Worm (Caenorhabditis elegans): ENCODE data around the gene Y116A8A.4.

Y116A8A.4 gene

DNA sequence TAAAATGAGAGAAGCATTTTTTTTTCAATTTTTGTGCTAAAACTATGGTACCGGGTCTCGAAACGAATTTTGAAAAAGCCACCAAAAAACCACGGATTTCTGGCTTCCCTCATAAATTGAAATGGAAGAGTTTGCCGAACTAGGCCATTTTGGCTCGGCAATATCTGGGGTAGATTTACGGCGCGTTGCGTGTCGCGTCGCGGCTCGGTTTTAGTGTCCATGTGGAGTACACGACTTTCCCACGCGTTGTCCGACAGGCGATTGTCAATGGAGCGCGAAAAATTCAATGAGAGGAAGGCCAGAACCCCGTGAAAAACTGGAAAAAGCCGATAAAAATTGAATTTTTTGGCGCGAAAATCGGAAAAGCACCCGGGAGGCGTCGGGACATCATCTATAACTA, 43.9 kb downstream of the Y116A8A.4 start:
- TF ChIP-seq pes-1 (GFP tag; IDR thresholded peaks at IDR 0.05): 0 out of 2 replicates have a peak, but pooled peaks have one; percentile 29

DNA sequence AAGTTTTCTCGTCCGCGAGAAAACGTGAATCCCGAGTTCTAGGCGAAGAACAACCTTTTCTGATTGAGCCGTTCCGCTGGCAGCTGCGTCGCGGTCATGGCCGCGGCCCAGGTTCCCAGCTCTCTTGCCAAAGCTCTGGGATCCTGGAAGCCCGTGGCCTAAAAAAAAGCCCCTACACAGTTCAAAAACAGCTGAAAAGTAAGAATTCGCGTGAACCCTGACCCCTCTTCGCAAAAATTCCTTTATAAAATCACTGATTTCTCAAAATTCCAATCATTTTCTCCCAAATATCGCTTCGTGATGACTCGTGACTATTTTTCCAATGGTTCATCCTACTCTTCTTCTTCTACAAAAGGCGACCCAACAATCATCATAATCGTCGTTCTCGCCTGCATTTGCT, 44.6 kb downstream of the Y116A8A.4 start, which contains the start of gene T06A10.107:
TSS of gene T06A10.107 (plus strand) at position 301 of the 400 bp plus-strand sequence.
- TF ChIP-seq ets-7 (tag; optimal IDR thresholded peaks at IDR 0.05) (no peak), F13C5.2 (tag; optimal IDR thresholded peaks at IDR 0.05) (no peak)

DNA sequence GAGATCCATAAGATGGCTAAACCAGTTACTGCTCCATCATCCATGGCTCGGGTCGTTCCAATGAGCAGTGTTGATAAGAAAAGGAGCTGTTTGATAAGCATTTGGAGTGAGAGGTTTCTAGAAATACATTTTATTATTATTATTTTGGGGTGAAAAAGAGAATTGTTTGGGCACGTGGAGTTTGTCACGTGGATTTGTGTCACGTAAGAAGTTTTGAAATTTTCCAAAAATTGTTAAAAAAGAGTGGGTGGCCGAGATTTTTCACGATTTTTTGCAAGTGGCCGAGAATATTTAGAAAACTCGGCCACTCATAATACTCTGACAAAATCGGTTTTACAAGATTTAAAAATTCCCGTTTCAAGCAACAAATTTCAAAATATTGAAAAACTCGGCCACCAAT, 46.3 kb downstream of the Y116A8A.4 start, which contains the start of gene T06A10.106:
TSS of gene T06A10.106 (minus strand) at position 101 of the 400 bp plus-strand sequence.
- TF ChIP-seq ceh-36 (tag; optimal IDR thresholded peaks at IDR 0.05) (no peak), tbx-37 (GFP tag; conservative IDR thresholded peaks at IDR 0.05) (no peak), hnd-1 (tag; optimal IDR thresholded peaks at IDR 0.05) (no peak), B0310.2 (tag; optimal IDR thresholded peaks at IDR 0.05) (no peak), ets-7 (tag; optimal IDR thresholded peaks at IDR 0.05) (no peak), pes-1 (GFP tag; IDR thresholded peaks at IDR 0.05) (no peak), sea-1 (GFP tag; conservative IDR thresholded peaks at IDR 0.05) (no peak), F13C5.2 (tag; optimal IDR thresholded peaks at IDR 0.05) (no peak), scrt-1 (GFP tag; IDR thresholded peaks at IDR 0.05) (no peak), hmbx-1 (tag; optimal IDR thresholded peaks at IDR 0.05) (no peak), aly-1 (tag; optimal IDR thresholded peaks at IDR 0.05) (no peak), ceh-13 (GFP tag; optimal IDR thresholded peaks at IDR 0.05) (no peak), hmg-4 (GFP tag; optimal IDR thresholded peaks at IDR 0.05) (no peak), tbx-11 (GFP tag; IDR thresholded peaks at IDR 0.05) (no peak), ama-1 (optimal IDR thresholded peaks at IDR 0.05) (no peak), flt-1 (GFP tag; IDR thresholded peaks at IDR 0.05) (no peak), tra-4 (tag; optimal IDR thresholded peaks at IDR 0.05) (no peak)
